Worm (Caenorhabditis elegans): ENCODE measurements around the gene F17E9.16.

DNA sequence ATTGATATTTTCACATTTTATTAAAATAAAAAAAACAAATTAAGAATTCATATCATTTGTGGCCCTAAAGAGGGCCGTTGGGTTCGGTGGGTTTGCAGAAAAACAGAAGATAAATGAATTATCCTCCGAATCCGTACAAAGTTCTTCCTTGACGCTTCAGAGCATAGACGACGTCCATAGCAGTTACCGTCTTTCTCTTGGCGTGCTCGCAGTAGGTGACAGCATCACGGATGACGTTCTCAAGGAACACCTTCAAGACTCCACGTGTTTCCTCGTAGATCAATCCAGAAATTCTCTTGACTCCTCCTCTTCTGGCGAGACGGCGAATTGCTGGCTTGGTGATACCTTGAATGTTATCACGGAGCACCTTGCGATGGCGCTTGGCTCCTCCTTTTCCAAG, 18.6 kb upstream of the F17E9.16 start:
- TF ChIP-seq aha-1 (tag), result no peak
- TF ChIP-seq skn-1 (tag; optimal IDR thresholded peaks at IDR 0.05), result no peak
- no peak for TF ChIP-seq ztf-11 (tag; optimal IDR thresholded peaks at IDR 0.05)
- TF ChIP-seq dmd-9 (GFP tag; IDR thresholded peaks at IDR 0.05), result no peak
- TF ChIP-seq lin-13 (GFP tag; optimal IDR thresholded peaks at IDR 0.05), result no peak
- no peak for TF ChIP-seq lin-1 (GFP tag; IDR thresholded peaks at IDR 0.05)
- no peak for TF ChIP-seq fos-1 (tag; optimal IDR thresholded peaks at IDR 0.05)
- TF ChIP-seq daf-12 (tag; optimal IDR thresholded peaks at IDR 0.05), result no peak
- no peak for TF ChIP-seq php-3 (GFP tag; IDR thresholded peaks at IDR 0.05)
- TF ChIP-seq gei-8 (GFP tag; optimal IDR thresholded peaks at IDR 0.05), result no peak
